Fruit fly (Drosophila melanogaster): Measurements from ENCODE around the gene Ddx56.
A peak's percentile ranks its signal among the peaks of the same experiment; 100 is the strongest.

The Ddx56 gene

DNA sequence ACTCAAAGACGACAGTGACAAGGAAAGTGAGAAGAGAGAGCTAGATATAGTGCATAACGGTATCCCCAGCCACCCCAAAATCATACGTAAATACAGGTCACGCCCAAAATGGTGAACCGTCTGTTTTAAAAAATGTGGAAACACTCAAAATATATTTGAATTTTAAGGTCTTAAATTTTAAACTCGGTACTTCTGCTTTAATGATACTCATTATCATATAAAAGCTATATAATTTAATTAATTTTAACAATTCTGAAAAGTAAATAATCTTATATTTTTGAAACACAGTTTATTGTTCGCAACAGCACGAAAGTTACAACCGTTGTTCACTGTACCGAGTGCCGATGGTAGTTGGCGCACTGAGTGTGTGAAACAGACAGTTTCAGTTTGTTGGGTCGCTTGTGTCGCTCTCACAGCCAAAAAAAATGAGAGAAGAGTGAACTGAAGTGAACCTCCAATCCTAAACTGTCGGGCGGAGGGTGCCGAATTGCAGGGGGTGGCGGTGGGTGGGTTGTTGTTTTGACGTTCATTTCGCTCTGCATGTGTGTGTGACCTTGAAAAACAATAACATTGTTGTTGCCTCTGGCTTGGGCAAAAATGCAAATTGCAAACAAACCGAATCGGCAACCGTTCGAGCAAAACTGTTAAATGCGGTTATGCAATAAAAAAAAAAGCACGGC lies 21.3 kb downstream of the Ddx56 start (continued):
- peak; percentile 91 for TF ChIP-seq CG4318 (GFP tag; optimal IDR thresholded peaks at IDR 0.05)
- TF ChIP-seq esn (GFP tag; optimal IDR thresholded peaks at IDR 0.05): peak; percentile 72
- peak; percentile 66 for TF ChIP-seq topi (GFP tag; optimal IDR thresholded peaks at IDR 0.05)
- peak; percentile 90 for TF ChIP-seq svp (GFP tag)
- TF ChIP-seq Sox102F (GFP tag; optimal IDR thresholded peaks at IDR 0.05): peak; percentile 72
- TF ChIP-seq CG6163 (GFP tag; IDR thresholded peaks at IDR 0.05): peak; percentile 79
- peak; percentile 62 for TF ChIP-seq lz (GFP tag; optimal IDR thresholded peaks at IDR 0.05)
- TF ChIP-seq eg (GFP tag; IDR thresholded peaks at IDR 0.05): peak; percentile 82
- TF ChIP-seq Hr39 (GFP tag; optimal IDR thresholded peaks at IDR 0.05): peak; percentile 32
- TF ChIP-seq CG10669 (GFP tag; optimal IDR thresholded peaks at IDR 0.05): peak; percentile 71
- TF ChIP-seq Hr4 (GFP tag; optimal IDR thresholded peaks at IDR 0.05): peak; percentile 79
- peak; percentile 74 for TF ChIP-seq Ets96B (tag; optimal IDR thresholded peaks at IDR 0.05)
- TF ChIP-seq dsx (GFP tag; optimal IDR thresholded peaks at IDR 0.05; ENCODE audit: poor library complexity, severe bottlenecking): peak; percentile 69
- TF ChIP-seq Smox (GFP tag; optimal IDR thresholded peaks at IDR 0.05): peak; percentile 66
- peak; percentile 69; the same call in 1 of the 2 replicates for TF ChIP-seq CG11294 (GFP tag; IDR thresholded peaks at IDR 0.05)
- peak; percentile 2 to 71 for TF ChIP-seq salr (GFP tag; optimal IDR thresholded peaks at IDR 0.05)
- peak; percentile 48 for TF ChIP-seq vri (GFP tag; optimal IDR thresholded peaks at IDR 0.05)

DNA sequence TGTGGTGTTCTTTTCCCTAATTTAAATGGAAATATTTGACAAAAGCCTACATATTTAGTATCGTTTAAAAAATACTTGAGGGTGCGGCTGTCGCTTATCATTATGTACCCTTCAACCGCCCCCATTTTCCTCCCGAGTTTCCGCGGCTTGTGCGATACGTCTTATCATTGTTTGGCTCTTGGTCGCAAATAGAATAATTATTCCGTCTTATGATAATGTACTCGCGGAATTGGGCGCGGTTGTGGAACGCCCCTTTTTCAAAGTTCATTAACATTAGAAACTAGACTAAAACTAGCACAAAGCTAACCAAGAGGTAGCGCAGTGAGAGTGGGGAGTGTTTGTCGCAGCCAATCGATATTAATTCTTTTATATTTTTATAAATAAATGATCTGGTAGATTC lies 22.3 kb downstream of the Ddx56 start:
- TF ChIP-seq Ets96B (tag; optimal IDR thresholded peaks at IDR 0.05) (no peak), OdsH (GFP tag; optimal IDR thresholded peaks at IDR 0.05) (no peak), Lpt (GFP tag; optimal IDR thresholded peaks at IDR 0.05) (no peak), svp (GFP tag) (peak; percentile 68), vri (GFP tag; optimal IDR thresholded peaks at IDR 0.05) (peak; percentile 1), CG6808 (GFP tag; optimal IDR thresholded peaks at IDR 0.05) (no peak), CG3919 (GFP tag; optimal IDR thresholded peaks at IDR 0.05) (no peak), Hr4 (GFP tag; optimal IDR thresholded peaks at IDR 0.05) (no peak), CG6276 (GFP tag; optimal IDR thresholded peaks at IDR 0.05) (no peak), dsx (GFP tag; optimal IDR thresholded peaks at IDR 0.05; ENCODE audit: poor library complexity, severe bottlenecking) (no peak), eg (GFP tag; IDR thresholded peaks at IDR 0.05) (no peak), spab (GFP tag; optimal IDR thresholded peaks at IDR 0.05) (no peak), Eip93F (GFP tag; optimal IDR thresholded peaks at IDR 0.05) (peak; percentile 60), Eip78C (GFP tag) (peak; percentile 28), CG34406 (GFP tag; optimal IDR thresholded peaks at IDR 0.05) (no peak), esn (GFP tag; optimal IDR thresholded peaks at IDR 0.05) (no peak), acj6 (GFP tag; optimal IDR thresholded peaks at IDR 0.05) (no peak), fkh (GFP tag; optimal IDR thresholded peaks at IDR 0.05) (peak; percentile 20)

DNA sequence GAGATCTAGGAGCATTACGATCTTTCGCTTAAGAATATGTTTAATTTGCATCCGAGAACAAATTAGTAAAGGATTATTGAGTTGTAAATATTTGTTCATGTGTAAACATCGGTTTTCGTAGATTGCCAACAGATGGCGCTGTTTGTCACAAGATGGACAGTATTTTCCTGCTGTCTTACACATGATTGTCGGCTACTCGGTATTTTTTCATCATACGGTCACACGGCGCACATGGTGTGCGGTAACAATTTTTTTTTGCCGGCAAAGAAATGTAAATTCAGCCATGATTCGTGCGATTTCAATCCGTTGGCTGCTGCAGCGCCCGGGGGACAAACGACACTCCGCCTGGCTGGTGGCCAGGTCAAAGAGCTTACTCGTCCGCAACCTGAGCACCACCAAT lies 24.9 kb downstream of the Ddx56 start, which contains the start of the genes bbx and waw:
Gene bbx, plus strand, starts transcription at position 151 of the 400 bp plus-strand sequence.
Gene waw, plus strand, starts transcription at position 151 of the 400 bp plus-strand sequence.
- no peak for TF ChIP-seq Blimp-1 (GFP tag; optimal IDR thresholded peaks at IDR 0.05)
- no peak for TF ChIP-seq CG10669 (GFP tag; optimal IDR thresholded peaks at IDR 0.05)
- no peak for TF ChIP-seq CG16779 (tag; optimal IDR thresholded peaks at IDR 0.05)
- TF ChIP-seq CG34406 (GFP tag; optimal IDR thresholded peaks at IDR 0.05): no peak
- no peak for TF ChIP-seq CG7368 (GFP tag; optimal IDR thresholded peaks at IDR 0.05)
- no peak for TF ChIP-seq CG8632 (GFP tag; optimal IDR thresholded peaks at IDR 0.05)
- TF ChIP-seq CG11902 (GFP tag; optimal IDR thresholded peaks at IDR 0.05): no peak
- no peak for TF ChIP-seq Sox15 (GFP tag; optimal IDR thresholded peaks at IDR 0.05)
- peak; percentile 12 for TF ChIP-seq dsx (GFP tag; optimal IDR thresholded peaks at IDR 0.05; ENCODE audit: poor library complexity, severe bottlenecking)
- TF ChIP-seq eg (GFP tag; IDR thresholded peaks at IDR 0.05): no peak
- no peak for TF ChIP-seq Ets96B (tag; optimal IDR thresholded peaks at IDR 0.05)
- TF ChIP-seq spab (GFP tag; optimal IDR thresholded peaks at IDR 0.05): no peak
- TF ChIP-seq Eip78C (GFP tag): peak; percentile 71
- no peak for TF ChIP-seq CG10631 (GFP tag; optimal IDR thresholded peaks at IDR 0.05)
- peak; percentile 6 for TF ChIP-seq Smox (GFP tag; optimal IDR thresholded peaks at IDR 0.05)
- TF ChIP-seq Hr4 (GFP tag; optimal IDR thresholded peaks at IDR 0.05): no peak
- TF ChIP-seq CG6276 (GFP tag; optimal IDR thresholded peaks at IDR 0.05): no peak
- no peak for TF ChIP-seq acj6 (GFP tag; optimal IDR thresholded peaks at IDR 0.05)
- no peak for TF ChIP-seq fd85E (GFP tag; optimal IDR thresholded peaks at IDR 0.05)
- TF ChIP-seq Sox14 (GFP tag; optimal IDR thresholded peaks at IDR 0.05): peak; percentile 4
- peak; percentile 19 for TF ChIP-seq topi (GFP tag; optimal IDR thresholded peaks at IDR 0.05)
- TF ChIP-seq Sox102F (GFP tag; optimal IDR thresholded peaks at IDR 0.05): no peak
- TF ChIP-seq CG3919 (GFP tag; optimal IDR thresholded peaks at IDR 0.05): no peak
- no peak for TF ChIP-seq fd59A (GFP tag; optimal IDR thresholded peaks at IDR 0.05)
- TF ChIP-seq CG4318 (GFP tag; optimal IDR thresholded peaks at IDR 0.05): no peak
- TF ChIP-seq Hr39 (GFP tag; optimal IDR thresholded peaks at IDR 0.05): no peak
- TF ChIP-seq net (GFP tag; optimal IDR thresholded peaks at IDR 0.05): no peak
- no peak for TF ChIP-seq CG8119 (GFP tag; IDR thresholded peaks at IDR 0.05)
- peak; percentile 42 for TF ChIP-seq esn (GFP tag; optimal IDR thresholded peaks at IDR 0.05)
- no peak for TF ChIP-seq CG1621 (tag; optimal IDR thresholded peaks at IDR 0.05)
- no peak for TF ChIP-seq Hr38 (GFP tag; optimal IDR thresholded peaks at IDR 0.05)
- no peak for TF ChIP-seq achi (GFP tag; optimal IDR thresholded peaks at IDR 0.05)
- no peak for TF ChIP-seq CG15336 (GFP tag; IDR thresholded peaks at IDR 0.05)
